In the genomic region with DNA sequence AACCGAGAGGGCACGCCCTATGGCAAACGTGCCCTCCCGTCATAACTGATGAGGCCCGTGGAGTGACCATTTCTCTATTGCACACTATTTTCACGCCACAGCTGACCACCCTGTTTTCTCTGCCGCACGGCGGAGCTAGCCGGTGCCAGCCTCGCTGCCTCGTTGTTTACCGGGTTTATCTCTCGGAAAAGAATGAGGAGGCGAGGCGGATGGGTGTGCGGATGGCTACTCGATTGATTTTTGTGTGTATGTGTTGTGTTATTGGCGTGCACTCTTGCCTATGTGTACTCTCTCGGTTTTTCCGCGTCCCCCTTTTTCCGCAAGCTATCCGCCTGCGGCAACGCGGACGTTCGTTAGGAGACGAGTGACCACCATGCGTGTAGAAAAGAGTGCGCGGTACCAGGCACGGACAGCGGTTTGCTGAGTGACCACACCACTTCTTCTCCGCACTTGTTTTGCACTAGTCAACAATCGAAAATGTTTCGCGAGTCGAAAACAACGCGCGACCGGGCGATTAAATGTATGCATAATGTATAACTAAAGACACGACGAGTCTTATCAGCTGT, we compare ENCODE assay signal across 3 worm cellular contexts.
TF ChIP-seq lines count a peak whose summit lies in the region.

No protein-coding gene starts in this region.

TF ChIP-seq in whole organism, L1 larva, 84 proteins besides CTCF, POLR2A, EP300 and RAD21 (continued from another document and continues in another):
- peak; percentile 50 for TF ChIP-seq tbx-2 (tag; optimal IDR thresholded peaks at IDR 0.05; lab: Kevin White, UChicago)
- no peak for TF ChIP-seq sup-37 (GFP tag; optimal IDR thresholded peaks at IDR 0.05; lab: Kevin White, UChicago)
- peak; percentile 78 for TF ChIP-seq fkh-10 (GFP tag; optimal IDR thresholded peaks at IDR 0.05; lab: Kevin White, UChicago)
- no peak for TF ChIP-seq hlh-4 (tag; optimal IDR thresholded peaks at IDR 0.05; lab: Kevin White, UChicago)
- no peak; the same call in 1 of the 2 replicates for TF ChIP-seq ceh-88 (GFP tag; IDR thresholded peaks at IDR 0.05; lab: Robert Waterston, UW)
- no peak for TF ChIP-seq hpl-2 (GFP tag; optimal IDR thresholded peaks at IDR 0.05; lab: Kevin White, UChicago)
- no peak for TF ChIP-seq snpc-4 (tag; optimal IDR thresholded peaks at IDR 0.05; lab: Kevin White, UChicago)
- TF ChIP-seq sox-4 (tag; optimal IDR thresholded peaks at IDR 0.05; lab: Kevin White, UChicago) = no peak
- peak; percentile 89 for TF ChIP-seq ztf-4 (tag; optimal IDR thresholded peaks at IDR 0.05; lab: Kevin White, UChicago)
- TF ChIP-seq efl-1 (optimal IDR thresholded peaks at IDR 0.05; lab: Kevin White, UChicago) = no peak
- peak in 1 of 2 experiments; percentile 16 for TF ChIP-seq efl-1 (GFP tag; optimal IDR thresholded peaks at IDR 0.05 in 1 of 2; lab: Kevin White, UChicago)
- TF ChIP-seq pax-3 (tag; optimal IDR thresholded peaks at IDR 0.05; lab: Kevin White, UChicago) = no peak
- no peak for TF ChIP-seq nhr-84 (tag; optimal IDR thresholded peaks at IDR 0.05; lab: Kevin White, UChicago)
- TF ChIP-seq unc-30 (tag; optimal IDR thresholded peaks at IDR 0.05; lab: Kevin White, UChicago) = no peak
- TF ChIP-seq ama-1 (optimal IDR thresholded peaks at IDR 0.05; lab: Kevin White, UChicago) = no peak
- no peak for TF ChIP-seq ces-1 (GFP tag; optimal IDR thresholded peaks at IDR 0.05; lab: Kevin White, UChicago)
- peak; percentile 86 for TF ChIP-seq nhr-85 (tag; lab: Kevin White, UChicago)
- peak; percentile 41 for TF ChIP-seq C16A3.4 (tag; optimal IDR thresholded peaks at IDR 0.05; lab: Kevin White, UChicago)
- TF ChIP-seq nhr-12 (tag; optimal IDR thresholded peaks at IDR 0.05; lab: Kevin White, UChicago) = no peak
- TF ChIP-seq vab-15 (tag; optimal IDR thresholded peaks at IDR 0.05; lab: Kevin White, UChicago) = no peak
- TF ChIP-seq fos-1 (tag; optimal IDR thresholded peaks at IDR 0.05; lab: Kevin White, UChicago) = no peak
- no peak for TF ChIP-seq ceh-8 (GFP tag; optimal IDR thresholded peaks at IDR 0.05; lab: Kevin White, UChicago)
- peak; percentile 77 for TF ChIP-seq nhr-71 (tag; optimal IDR thresholded peaks at IDR 0.05; lab: Kevin White, UChicago)
- TF ChIP-seq irx-1 (tag; optimal IDR thresholded peaks at IDR 0.05; lab: Kevin White, UChicago) = no peak
- peak; percentile 29 for TF ChIP-seq efl-3 (GFP tag; optimal IDR thresholded peaks at IDR 0.05; lab: Kevin White, UChicago)
- no peak for TF ChIP-seq grh-1 (GFP tag; IDR thresholded peaks at IDR 0.05; lab: Robert Waterston, UW)
- peak; percentile 50 for TF ChIP-seq nhr-20 (tag; optimal IDR thresholded peaks at IDR 0.05; lab: Kevin White, UChicago)
- no peak for TF ChIP-seq aha-1 (tag; optimal IDR thresholded peaks at IDR 0.05; lab: Kevin White, UChicago)
- TF ChIP-seq nhr-77 (tag; optimal IDR thresholded peaks at IDR 0.05; lab: Kevin White, UChicago) = no peak
- no peak for TF ChIP-seq ceh-63 (GFP tag; optimal IDR thresholded peaks at IDR 0.05; lab: Kevin White, UChicago)
- peak; percentile 64 for TF ChIP-seq rnt-1 (tag; optimal IDR thresholded peaks at IDR 0.05; lab: Kevin White, UChicago)
- no peak for TF ChIP-seq zip-4 (GFP tag; optimal IDR thresholded peaks at IDR 0.05; lab: Kevin White, UChicago)
- TF ChIP-seq Y116A8C.19 (tag; optimal IDR thresholded peaks at IDR 0.05; lab: Kevin White, UChicago; ENCODE audit: borderline replicate concordance) = no peak
- peak in 1 of 2 experiments; percentile 47 for TF ChIP-seq mdl-1 (tag; optimal IDR thresholded peaks at IDR 0.05; lab: Kevin White, UChicago)
- TF ChIP-seq elt-2 (tag; optimal IDR thresholded peaks at IDR 0.05; lab: Kevin White, UChicago) = no peak
- peak; percentile 27 for TF ChIP-seq mef-2 (tag; optimal IDR thresholded peaks at IDR 0.05; lab: Kevin White, UChicago)
- TF ChIP-seq isw-1 (GFP tag; IDR thresholded peaks at IDR 0.05; lab: Robert Waterston, UW) = no peak
- TF ChIP-seq egl-27 (tag; optimal IDR thresholded peaks at IDR 0.05; lab: Kevin White, UChicago) = no peak
- no peak for TF ChIP-seq lir-3 (tag; optimal IDR thresholded peaks at IDR 0.05; lab: Kevin White, UChicago; ENCODE audit: poor library complexity)
- TF ChIP-seq alr-1 (tag; optimal IDR thresholded peaks at IDR 0.05; lab: Kevin White, UChicago; ENCODE audit: borderline replicate concordance) = no peak
- TF ChIP-seq pqm-1 (tag; optimal IDR thresholded peaks at IDR 0.05; lab: Kevin White, UChicago) = no peak
- TF ChIP-seq blmp-1 (tag; optimal IDR thresholded peaks at IDR 0.05; lab: Kevin White, UChicago) = peak; percentile 38
- no peak for TF ChIP-seq skn-1 (tag; optimal IDR thresholded peaks at IDR 0.05; lab: Kevin White, UChicago)

TF ChIP-seq in whole organism, L3 larva, 47 proteins besides CTCF, POLR2A, EP300 and RAD21 (continued from another document):
- TF ChIP-seq nfya-1 (tag; optimal IDR thresholded peaks at IDR 0.05; lab: Kevin White, UChicago; ENCODE audit: insufficient read depth) (peak; percentile 87), nhr-43 (tag; optimal IDR thresholded peaks at IDR 0.05; lab: Kevin White, UChicago; ENCODE audit: poor library complexity, severe bottlenecking) (peak; percentile 89), fkh-2 (tag; optimal IDR thresholded peaks at IDR 0.05; lab: Kevin White, UChicago) (peak; percentile 72), nhr-23 (tag; optimal IDR thresholded peaks at IDR 0.05; lab: Kevin White, UChicago) (peak; percentile 48), pqm-1 (tag; optimal IDR thresholded peaks at IDR 0.05; lab: Kevin White, UChicago) (peak; percentile 24), fos-1 (tag; optimal IDR thresholded peaks at IDR 0.05; lab: Kevin White, UChicago) (peak; percentile 70), fkh-10 (GFP tag; optimal IDR thresholded peaks at IDR 0.05; lab: Kevin White, UChicago) (peak; percentile 54), pha-4 (tag; optimal IDR thresholded peaks at IDR 0.05; lab: Kevin White, UChicago) (peak; percentile 75)

TF ChIP-seq in whole organism, young adult, 124 proteins besides CTCF, POLR2A, EP300 and RAD21 (continued from another document):
- TF ChIP-seq die-1 (tag; optimal IDR thresholded peaks at IDR 0.05; lab: Kevin White, UChicago) (no peak), Y95B8A.8 (GFP tag; IDR thresholded peaks at IDR 0.05; lab: Robert Waterston, UW) (no peak), Y79H2A.3 (GFP tag; conservative IDR thresholded peaks at IDR 0.05; lab: Robert Waterston, UW) (no peak), Y56A3A.18 (GFP tag; IDR thresholded peaks at IDR 0.05; lab: Robert Waterston, UW) (no peak), nhr-179 (tag; optimal IDR thresholded peaks at IDR 0.05; lab: Kevin White, UChicago) (no peak), snpc-1.1 (tag; optimal IDR thresholded peaks at IDR 0.05; lab: Kevin White, UChicago; ENCODE audit: insufficient read depth) (no peak), B0035.1 (tag; optimal IDR thresholded peaks at IDR 0.05; lab: Kevin White, UChicago) (no peak), ztf-28 (GFP tag; IDR thresholded peaks at IDR 0.05; lab: Robert Waterston, UW) (no peak), nhr-90 (tag; optimal IDR thresholded peaks at IDR 0.05; lab: Kevin White, UChicago) (no peak), T07F8.4 (tag; optimal IDR thresholded peaks at IDR 0.05; lab: Kevin White, UChicago) (no peak), xnd-1 (tag; optimal IDR thresholded peaks at IDR 0.05; lab: Kevin White, UChicago) (no peak), F37B4.10 (GFP tag; IDR thresholded peaks at IDR 0.05; lab: Robert Waterston, UW) (0 out of 2 replicates have a peak, but pooled peaks have one; percentile 79), F39B2.1 (GFP tag; IDR thresholded peaks at IDR 0.05; lab: Robert Waterston, UW) (no peak), chd-7 (tag; optimal IDR thresholded peaks at IDR 0.05; lab: Kevin White, UChicago) (peak; percentile 42), madf-6 (GFP tag; IDR thresholded peaks at IDR 0.05; lab: Robert Waterston, UW) (no peak), madf-8 (GFP tag; conservative IDR thresholded peaks at IDR 0.05; lab: Robert Waterston, UW) (no peak), ets-4 (GFP tag; optimal IDR thresholded peaks at IDR 0.05; lab: Kevin White, UChicago) (no peak), let-607 (tag; optimal IDR thresholded peaks at IDR 0.05; lab: Kevin White, UChicago) (no peak), rcor-1 (GFP tag; IDR thresholded peaks at IDR 0.05; lab: Robert Waterston, UW) (0 out of 2 replicates have a peak, but pooled peaks have one; percentile 6), egl-18 (GFP tag; IDR thresholded peaks at IDR 0.05; lab: Robert Waterston, UW) (0 out of 2 replicates have a peak, but pooled peaks have one; percentile 25), ama-1 (optimal IDR thresholded peaks at IDR 0.05; lab: Kevin White, UChicago) (no peak), ama-1 (GFP tag; optimal IDR thresholded peaks at IDR 0.05; lab: Kevin White, UChicago) (no peak), Y53F4B.3 (GFP tag; IDR thresholded peaks at IDR 0.05; lab: Robert Waterston, UW) (no peak), tlf-1 (GFP tag; optimal IDR thresholded peaks at IDR 0.05; lab: Kevin White, UChicago) (no peak), athp-1 (tag; optimal IDR thresholded peaks at IDR 0.05; lab: Kevin White, UChicago) (no peak), ztf-25 (GFP tag; IDR thresholded peaks at IDR 0.05; lab: Robert Waterston, UW) (no peak), F55B11.4 (tag; optimal IDR thresholded peaks at IDR 0.05; lab: Kevin White, UChicago; ENCODE audit: borderline replicate concordance, insufficient read depth) (no peak), mcd-1 (GFP tag; IDR thresholded peaks at IDR 0.05; lab: Robert Waterston, UW) (no peak; the same call in 1 of the 2 replicates), hmg-20 (GFP tag; IDR thresholded peaks at IDR 0.05; lab: Robert Waterston, UW) (no peak), hsf-1 (GFP tag; IDR thresholded peaks at IDR 0.05; lab: Robert Waterston, UW) (no peak; the same call in 1 of the 2 replicates), F22D6.2 (tag; optimal IDR thresholded peaks at IDR 0.05; lab: Kevin White, UChicago) (no peak), B0261.1 (tag; optimal IDR thresholded peaks at IDR 0.05; lab: Kevin White, UChicago) (no peak), nhr-80 (tag; optimal IDR thresholded peaks at IDR 0.05; lab: Kevin White, UChicago) (no peak), F57C9.4 (tag; optimal IDR thresholded peaks at IDR 0.05; lab: Kevin White, UChicago) (no peak), F33H1.4 (GFP tag; IDR thresholded peaks at IDR 0.05; lab: Robert Waterston, UW) (no peak), madf-3 (GFP tag; IDR thresholded peaks at IDR 0.05; lab: Robert Waterston, UW) (no peak), tbp1 (GFP tag; optimal IDR thresholded peaks at IDR 0.05; lab: Kevin White, UChicago) (no peak), C17E4.6 (GFP tag; IDR thresholded peaks at IDR 0.05; lab: Robert Waterston, UW) (no peak), dpl-1 (GFP tag; optimal IDR thresholded peaks at IDR 0.05; lab: Kevin White, UChicago) (no peak), let-526 (GFP tag; IDR thresholded peaks at IDR 0.05; lab: Robert Waterston, UW) (0 out of 2 replicates have a peak, but pooled peaks have one; percentile 15), somi-1 (GFP tag; optimal IDR thresholded peaks at IDR 0.05; lab: Kevin White, UChicago) (peak; percentile 31), unc-130 (GFP tag; optimal IDR thresholded peaks at IDR 0.05; lab: Kevin White, UChicago) (no peak), Y53G8AR.9 (GFP tag; conservative IDR thresholded peaks at IDR 0.05; lab: Robert Waterston, UW) (no peak), lin-54 (GFP tag; optimal IDR thresholded peaks at IDR 0.05; lab: Kevin White, UChicago) (no peak), C06A6.2 (GFP tag; conservative IDR thresholded peaks at IDR 0.05; lab: Robert Waterston, UW) (no peak), snpc-1.3 (tag; optimal IDR thresholded peaks at IDR 0.05; lab: Kevin White, UChicago; ENCODE audit: insufficient read depth) (no peak), nhr-120 (GFP tag; IDR thresholded peaks at IDR 0.05; lab: Robert Waterston, UW) (no peak), ceh-40 (GFP tag; IDR thresholded peaks at IDR 0.05; lab: Robert Waterston, UW) (no peak), attf-3 (GFP tag; conservative IDR thresholded peaks at IDR 0.05; lab: Robert Waterston, UW) (no peak), ccch-3 (GFP tag; optimal IDR thresholded peaks at IDR 0.05; lab: Kevin White, UChicago) (no peak), zfh-2 (GFP tag; conservative IDR thresholded peaks at IDR 0.05; lab: Robert Waterston, UW) (peak; percentile 93), aptf-3 (GFP tag; IDR thresholded peaks at IDR 0.05; lab: Robert Waterston, UW) (no peak), ztf-6 (GFP tag; IDR thresholded peaks at IDR 0.05; lab: Robert Waterston, UW) (no peak), ceh-79 (tag; optimal IDR thresholded peaks at IDR 0.05; lab: Kevin White, UChicago) (no peak), lir-1 (GFP tag; conservative IDR thresholded peaks at IDR 0.05; lab: Robert Waterston, UW) (no peak), sptf-2 (GFP tag; optimal IDR thresholded peaks at IDR 0.05; lab: Kevin White, UChicago) (no peak), mxl-1 (tag; optimal IDR thresholded peaks at IDR 0.05; lab: Kevin White, UChicago) (no peak), T26A5.8 (tag; optimal IDR thresholded peaks at IDR 0.05; lab: Kevin White, UChicago) (no peak), repo-1 (tag; optimal IDR thresholded peaks at IDR 0.05; lab: Kevin White, UChicago) (no peak), attf-6 (GFP tag; IDR thresholded peaks at IDR 0.05; lab: Robert Waterston, UW) (no peak), hlh-12 (tag; optimal IDR thresholded peaks at IDR 0.05; lab: Kevin White, UChicago) (no peak), akir-1 (GFP tag; optimal IDR thresholded peaks at IDR 0.05; lab: Kevin White, UChicago) (no peak), snpc-4 (GFP tag; optimal IDR thresholded peaks at IDR 0.05; lab: Kevin White, UChicago) (no peak), snpc-4 (tag; optimal IDR thresholded peaks at IDR 0.05; lab: Kevin White, UChicago) (no peak), sea-2 (GFP tag; IDR thresholded peaks at IDR 0.05; lab: Robert Waterston, UW) (no peak), ztf-22 (GFP tag; optimal IDR thresholded peaks at IDR 0.05; lab: Kevin White, UChicago) (no peak), snpc-3.4 (tag; optimal IDR thresholded peaks at IDR 0.05; lab: Kevin White, UChicago) (no peak), lag-1 (GFP tag; IDR thresholded peaks at IDR 0.05; lab: Robert Waterston, UW) (no peak), atf-7 (tag; optimal IDR thresholded peaks at IDR 0.05; lab: Kevin White, UChicago) (no peak), K11D2.4 (GFP tag; IDR thresholded peaks at IDR 0.05; lab: Robert Waterston, UW) (no peak), efl-1 (GFP tag; optimal IDR thresholded peaks at IDR 0.05; lab: Kevin White, UChicago) (no peak), mes-4 (tag; optimal IDR thresholded peaks at IDR 0.05; lab: Kevin White, UChicago) (no peak), B0336.3 (GFP tag; IDR thresholded peaks at IDR 0.05; lab: Robert Waterston, UW) (no peak), F49E8.2 (tag; optimal IDR thresholded peaks at IDR 0.05; lab: Kevin White, UChicago; ENCODE audit: insufficient read depth) (no peak), F23B12.7 (tag; optimal IDR thresholded peaks at IDR 0.05; lab: Kevin White, UChicago; ENCODE audit: insufficient read depth) (no peak), rpc-1 (optimal IDR thresholded peaks at IDR 0.05; lab: Kevin White, UChicago) (no peak), rpc-1 (tag; optimal IDR thresholded peaks at IDR 0.05; lab: Kevin White, UChicago) (no peak), ztf-3 (GFP tag; optimal IDR thresholded peaks at IDR 0.05; lab: Kevin White, UChicago) (no peak), bed-2 (GFP tag; IDR thresholded peaks at IDR 0.05; lab: Robert Waterston, UW) (no peak), ekl-4 (GFP tag; IDR thresholded peaks at IDR 0.05; lab: Robert Waterston, UW) (no peak), nfya-1 (tag; optimal IDR thresholded peaks at IDR 0.05; lab: Kevin White, UChicago; ENCODE audit: borderline replicate concordance, insufficient read depth) (no peak)
